Fruit fly (Drosophila melanogaster) whole organism, embryonic: Measurements from ENCODE around the gene CG14961.

Experiments used
- Ada2b ChIP-seq: fragments of 200-800 bp; sonication (Bioruptor generic); IDR thresholded peaks from 2 replicates; pipeline ENCODE4 v1.3.6; 2022; ENCODE audit warnings: missing biosample characterization, missing genetic modification characterization
- Aef1 ChIP-seq: fragments of 200-800 bp; sonication (Bioruptor generic); IDR thresholded peaks from 3 replicates; pipeline ENCODE4 v1.3.6; 2022; ENCODE audit warnings: missing biosample characterization, missing genetic modification characterization
- B-H2 ChIP-seq: fragments of 200-800 bp; sonication (Bioruptor generic); optimal IDR thresholded peaks from 2 replicates; lab custom pipeline; 2018; ENCODE audit warnings: missing biosample characterization, mild to moderate bottlenecking, missing genetic modification characterization
- C15 ChIP-seq: fragments of 200-800 bp; sonication (Bioruptor generic); IDR thresholded peaks from 3 replicates; pipeline ENCODE4 v1.3.6; 2022; ENCODE audit warnings: missing biosample characterization, missing genetic modification characterization
- CG11696 ChIP-seq: fragments of 200-800 bp; sonication (Bioruptor generic); IDR thresholded peaks from 2 replicates; pipeline ENCODE4 v1.3.6; 2022; ENCODE audit warnings: missing biosample characterization, missing genetic modification characterization
- CG12219 ChIP-seq: fragments of 200-800 bp; sonication (Bioruptor generic); optimal IDR thresholded peaks from 3 replicates; lab custom pipeline; 2018; ENCODE audit warnings: missing biosample characterization, mild to moderate bottlenecking, missing genetic modification characterization
- CG12744 ChIP-seq: fragments of 200-800 bp; sonication (Bioruptor generic); optimal IDR thresholded peaks from 2 replicates; lab custom pipeline; 2016; ENCODE audit warnings: missing biosample characterization, missing genetic modification characterization
- CG2889 ChIP-seq: fragments of 200-800 bp; sonication (Bioruptor generic); IDR thresholded peaks from 3 replicates; pipeline ENCODE4 v1.3.6; 2022; ENCODE audit warnings: missing biosample characterization, missing genetic modification characterization
- CG4360 ChIP-seq: fragments of 200-800 bp; sonication (Bioruptor generic); IDR thresholded peaks from 2 replicates; pipeline ENCODE4 v1.3.6; 2022; ENCODE audit warnings: missing biosample characterization, missing genetic modification characterization
- CG4820 ChIP-seq: fragments of 200-800 bp; sonication (Bioruptor generic); optimal IDR thresholded peaks from 3 replicates; lab custom pipeline; 2016; ENCODE audit warnings: missing biosample characterization, missing genetic modification characterization
- CG4854 ChIP-seq: fragments of 200-800 bp; sonication (Bioruptor generic); optimal IDR thresholded peaks from 2 replicates; lab custom pipeline; 2016; ENCODE audit warnings: missing biosample characterization, missing genetic modification characterization, inconsistent platforms
- CG6765 ChIP-seq: fragments of 200-800 bp; sonication (Bioruptor generic); optimal IDR thresholded peaks from 3 replicates; lab custom pipeline; 2017; ENCODE audit warnings: missing biosample characterization, mild to moderate bottlenecking, missing genetic modification characterization
- CG6791 ChIP-seq: fragments of 200-800 bp; sonication (Bioruptor generic); IDR thresholded peaks from 3 replicates; pipeline ENCODE4 v1.3.6; 2022; ENCODE audit warnings: missing biosample characterization, missing genetic modification characterization; ENCODE audit not compliant: partially characterized antibody
- CG7271 ChIP-seq: fragments of 200-800 bp; sonication (Bioruptor generic); optimal IDR thresholded peaks from 2 replicates; lab custom pipeline; 2018; ENCODE audit warnings: missing biosample characterization, mild to moderate bottlenecking, missing genetic modification characterization, moderate library complexity
- CG8290 ChIP-seq, 3 experiments: fragments of 200-800 bp; sonication (Bioruptor generic); optimal IDR thresholded peaks; 2 replicates each; lab custom pipeline; 2016 to 2019; ENCODE audit warnings: missing biosample characterization in 3 of 3, missing genetic modification characterization in 3 of 3, mild to moderate bottlenecking in 2 of 3, moderate library complexity in 1 of 3
- CG9797 ChIP-seq: fragments of 200-800 bp; sonication (Bioruptor generic); optimal IDR thresholded peaks from 3 replicates; lab custom pipeline; 2018; ENCODE audit warnings: missing biosample characterization, mild to moderate bottlenecking, missing genetic modification characterization
- Dbx ChIP-seq: fragments of 200-800 bp; sonication (Bioruptor generic); IDR thresholded peaks from 3 replicates; pipeline ENCODE4 v1.3.6; 2022; ENCODE audit warnings: missing biosample characterization, missing genetic modification characterization
- Deaf1 ChIP-seq: fragments of 200-800 bp; optimal IDR thresholded peaks from 3 replicates; lab custom pipeline; 2019; ENCODE audit warnings: missing biosample characterization, mild to moderate bottlenecking, missing genetic modification characterization, moderate library complexity
- Dip2 ChIP-seq: fragments of 200-800 bp; sonication (Bioruptor generic); IDR thresholded peaks from 2 replicates; pipeline ENCODE4 v1.3.6; 2022; ENCODE audit warnings: missing biosample characterization, missing genetic modification characterization
- Doc2 ChIP-seq: fragments of 200-800 bp; sonication (Bioruptor generic); IDR thresholded peaks from 2 replicates; pipeline ENCODE4 v1.3.6; 2022; ENCODE audit warnings: missing biosample characterization, missing genetic modification characterization
- Ets65A ChIP-seq: fragments of 200-800 bp; sonication (Bioruptor generic); peaks from one replicate; lab custom pipeline; 2016; ENCODE audit warnings: missing biosample characterization, missing genetic modification characterization
- Ets97D ChIP-seq: fragments of 200-800 bp; sonication (Bioruptor generic); optimal IDR thresholded peaks from 3 replicates; lab custom pipeline; 2016; ENCODE audit warnings: missing biosample characterization, missing genetic modification characterization
- Fer3 ChIP-seq: fragments of 200-800 bp; sonication (Bioruptor generic); optimal IDR thresholded peaks from 2 replicates; lab custom pipeline; 2018; ENCODE audit warnings: missing biosample characterization, mild to moderate bottlenecking, missing genetic modification characterization, moderate library complexity
- HLH54F ChIP-seq: fragments of 200-800 bp; sonication (Bioruptor generic); optimal IDR thresholded peaks from 3 replicates; lab custom pipeline; 2016; ENCODE audit warnings: missing biosample characterization, missing genetic modification characterization
- Hey ChIP-seq: fragments of 200-800 bp; sonication (Bioruptor generic); optimal IDR thresholded peaks from 3 replicates; lab custom pipeline; 2018; ENCODE audit warnings: missing biosample characterization, mild to moderate bottlenecking, missing genetic modification characterization
- Hsf ChIP-seq: fragments of 200-800 bp; sonication (Bioruptor generic); optimal IDR thresholded peaks from 3 replicates; lab custom pipeline; 2016; ENCODE audit warnings: missing biosample characterization, missing genetic modification characterization
- Myb ChIP-seq: fragments of 200-800 bp; sonication (Bioruptor generic); optimal IDR thresholded peaks from 2 replicates; lab custom pipeline; 2016; ENCODE audit warnings: missing biosample characterization, missing genetic modification characterization
- Rfx ChIP-seq: fragments of 200-800 bp; sonication (Bioruptor generic); IDR thresholded peaks from 2 replicates; pipeline ENCODE4 v1.3.6; 2022; ENCODE audit warnings: missing biosample characterization, missing genetic modification characterization
- Sox100B ChIP-seq: fragments of 200-800 bp; sonication (Bioruptor generic); optimal IDR thresholded peaks from 3 replicates; lab custom pipeline; 2018; ENCODE audit warnings: missing biosample characterization, mild to moderate bottlenecking, missing genetic modification characterization
- Trl ChIP-seq, 3 experiments: fragments of >200 bp in 2 of 3; fragments of 200-800 bp in 1 of 3; sonication (Bioruptor generic) in 1 of 3; optimal IDR thresholded peaks; 2 replicates in 1 of 3; 3 replicates in 2 of 3; lab custom pipeline; 2016 to 2017; ENCODE audit warnings: missing biosample characterization in 1 of 3, missing genetic modification characterization in 1 of 3
- Vsx1 ChIP-seq: fragments of 200-800 bp; sonication (Bioruptor generic); optimal IDR thresholded peaks from 2 replicates; lab custom pipeline; 2017; ENCODE audit warnings: missing biosample characterization, mild to moderate bottlenecking, missing genetic modification characterization, missing genetic modification reagents
- az2 ChIP-seq: fragments of 200-800 bp; sonication (Bioruptor generic); optimal IDR thresholded peaks from 3 replicates; lab custom pipeline; 2016; ENCODE audit warnings: missing biosample characterization, missing genetic modification characterization
- br ChIP-seq: fragments of >200 bp; optimal IDR thresholded peaks from 2 replicates; lab custom pipeline; 2017
- cad ChIP-seq: fragments of >200 bp; optimal IDR thresholded peaks from 2 replicates; lab custom pipeline; 2017; ENCODE audit warnings: missing biosample characterization, missing genetic modification characterization
- cg ChIP-seq: fragments of 200-800 bp; sonication (Bioruptor generic); optimal IDR thresholded peaks from 3 replicates; lab custom pipeline; 2019; ENCODE audit warnings: missing biosample characterization, mild to moderate bottlenecking, missing genetic modification characterization, moderate library complexity
- dmrt99B ChIP-seq: fragments of 200-800 bp; sonication (Bioruptor generic); optimal IDR thresholded peaks from 2 replicates; lab custom pipeline; 2018; ENCODE audit warnings: missing biosample characterization, mild to moderate bottlenecking, missing genetic modification characterization, moderate library complexity
- ftz-f1 ChIP-seq: fragments of 200-800 bp; sonication (Bioruptor generic); optimal IDR thresholded peaks from 2 replicates; lab custom pipeline; 2016; ENCODE audit warnings: missing biosample characterization, missing genetic modification characterization
- gce ChIP-seq: fragments of 200-800 bp; sonication (Bioruptor generic); IDR thresholded peaks from 3 replicates; pipeline ENCODE4 v1.3.6; 2022; ENCODE audit warnings: missing biosample characterization, missing genetic modification characterization
- insv ChIP-seq, 2 experiments: fragments of 200-800 bp; sonication (Bioruptor generic); optimal IDR thresholded peaks; 3 replicates each; lab custom pipeline; 2016 to 2018; ENCODE audit warnings: missing biosample characterization in 2 of 2, missing genetic modification characterization in 2 of 2
- inv ChIP-seq: fragments of 200-800 bp; sonication (Bioruptor generic); IDR thresholded peaks from 2 replicates; pipeline ENCODE4 v1.3.6; 2022; ENCODE audit warnings: missing biosample characterization, missing genetic modification characterization; ENCODE audit not compliant: partially characterized antibody
- kni ChIP-seq: fragments of 200-800 bp; sonication (Bioruptor generic); optimal IDR thresholded peaks from 3 replicates; lab custom pipeline; 2017; ENCODE audit warnings: mild to moderate bottlenecking, missing biosample characterization, missing genetic modification reagents, missing genetic modification characterization
- lola ChIP-seq, 3 experiments: fragments of >200 bp in 2 of 3; fragments of 200-800 bp in 1 of 3; sonication (Bioruptor generic) in 1 of 3; optimal IDR thresholded peaks; 2 replicates each; lab custom pipeline; 2017 to 2019; ENCODE audit warnings: missing biosample characterization in 3 of 3, missing genetic modification characterization in 3 of 3, mild to moderate bottlenecking in 1 of 3, moderate library complexity in 1 of 3
- lov ChIP-seq, 2 experiments: fragments of 200-800 bp in 1 of 2; fragments of >200 bp in 1 of 2; sonication (Bioruptor generic) in 1 of 2; IDR thresholded peaks in 1 of 2; optimal IDR thresholded peaks in 1 of 2; 2 replicates in 1 of 2; 3 replicates in 1 of 2; pipeline versions ENCODE4 v1.3.6 to Lab custom; 2017 to 2022; ENCODE audit warnings: missing biosample characterization in 1 of 2, missing genetic modification characterization in 1 of 2
- onecut ChIP-seq: fragments of 200-800 bp; sonication (Bioruptor generic); IDR thresholded peaks from 2 replicates; pipeline ENCODE4 v1.3.6; 2022; ENCODE audit warnings: missing biosample characterization, missing genetic modification characterization
- prd ChIP-seq, 3 experiments: fragments of >200 bp in 2 of 3; fragments of 200-800 bp in 1 of 3; sonication (Bioruptor generic) in 1 of 3; optimal IDR thresholded peaks in 2 of 3; IDR thresholded peaks in 1 of 3; 2 replicates in 2 of 3; 3 replicates in 1 of 3; pipeline versions ENCODE4 v1.3.6 to Lab custom; 2017 to 2022; ENCODE audit warnings: missing biosample characterization in 1 of 3, missing genetic modification characterization in 1 of 3
- tx ChIP-seq: fragments of 200-800 bp; sonication (Bioruptor generic); optimal IDR thresholded peaks from 2 replicates; lab custom pipeline; 2016; ENCODE audit warnings: missing biosample characterization, missing genetic modification characterization
- vnd ChIP-seq: fragments of 200-800 bp; sonication (Bioruptor generic); IDR thresholded peaks from 3 replicates; pipeline ENCODE4 v1.3.6; 2022; ENCODE audit warnings: missing biosample characterization, missing genetic modification characterization; ENCODE audit not compliant: partially characterized antibody
- z ChIP-seq: fragments of 200-800 bp; sonication (Bioruptor generic); IDR thresholded peaks from 3 replicates; pipeline ENCODE4 v1.3.6; 2022; ENCODE audit warnings: missing biosample characterization, missing genetic modification characterization

CG14961 gene

dm6 chr3L:3380225-3381043 lies 50.6 kb downstream of the CG14961 start (continued):
- TF ChIP-seq Fer3 (tag; lab: Kevin White, UChicago) (no peak), Sox100B (GFP tag; lab: Kevin White, UChicago) (peak; percentile 70), lola (GFP tag; optimal IDR thresholded peaks at IDR 0.05; lab: Kevin White, UChicago) (peak in 1 of 3 experiments; percentile 41), cg (GFP tag; lab: Kevin White, UChicago) (no peak), insv (GFP tag; optimal IDR thresholded peaks at IDR 0.05; lab: Kevin White, UChicago) (no peak), inv (GFP tag; lab: Robert Waterston, UW) (no peak), kni (GFP tag; lab: Kevin White, UChicago) (peak; percentile 78), CG6791 (GFP tag; lab: Robert Waterston, UW) (no peak), Ets97D (GFP tag; lab: Kevin White, UChicago) (no peak), Ada2b (no peak), CG2889 (no peak), tx (GFP tag; lab: Kevin White, UChicago) (no peak), B-H2 (GFP tag; lab: Kevin White, UChicago) (no peak), Dip2 (GFP tag; lab: Robert Waterston, UW) (no peak), CG12219 (GFP tag; lab: Kevin White, UChicago) (peak; percentile 12), az2 (GFP tag; lab: Kevin White, UChicago) (peak; percentile 45), CG4820 (GFP tag; lab: Kevin White, UChicago) (peak; percentile 30), br (lab: Kevin White, UChicago) (no peak), Dbx (GFP tag; lab: Robert Waterston, UW) (no peak), z (GFP tag; lab: Robert Waterston, UW) (0 out of 3 replicates have a peak, but pooled peaks have one; percentile 23), CG12744 (GFP tag; lab: Kevin White, UChicago) (no peak), vnd (GFP tag; lab: Robert Waterston, UW) (no peak), cad (GFP tag; lab: Kevin White, UChicago) (no peak), lov (optimal IDR thresholded peaks at IDR 0.05; lab: Kevin White, UChicago) (no peak), lov (GFP tag; IDR thresholded peaks at IDR 0.05; lab: Robert Waterston, UW) (no peak), Hsf (GFP tag; lab: Kevin White, UChicago) (peak; percentile 20), Rfx (GFP tag; lab: Robert Waterston, UW) (no peak), prd (optimal IDR thresholded peaks at IDR 0.05; lab: Kevin White, UChicago) (no peak), prd (GFP tag; IDR thresholded peaks at IDR 0.05; lab: Robert Waterston, UW) (peak; percentile 57; the same call in 2 of the 3 replicates), CG9797 (GFP tag; lab: Kevin White, UChicago) (no peak), Deaf1 (tag; lab: Kevin White, UChicago) (no peak), CG4854 (GFP tag; lab: Kevin White, UChicago) (no peak), Ets65A (peak; percentile 85), ftz-f1 (GFP tag; lab: Kevin White, UChicago) (no peak), CG7271 (no peak), C15 (no peak), Doc2 (no peak), gce (GFP tag; lab: Robert Waterston, UW) (no peak), HLH54F (GFP tag; lab: Kevin White, UChicago) (no peak), dmrt99B (tag; lab: Kevin White, UChicago) (peak; percentile 83), CG11696 (no peak), onecut (peak; percentile 40; the same call in 1 of the 2 replicates), Aef1 (GFP tag; lab: Robert Waterston, UW) (no peak), Myb (GFP tag; lab: Kevin White, UChicago) (no peak), CG6765 (GFP tag; lab: Kevin White, UChicago) (no peak), CG4360 (GFP tag; lab: Robert Waterston, UW) (no peak), Trl (optimal IDR thresholded peaks at IDR 0.05; lab: Kevin White, UChicago) (peak in 1 of 2 experiments; percentile 7), Trl (GFP tag; optimal IDR thresholded peaks at IDR 0.05; lab: Kevin White, UChicago) (no peak), Hey (tag; lab: Kevin White, UChicago) (no peak), CG8290 (GFP tag; optimal IDR thresholded peaks at IDR 0.05; lab: Kevin White, UChicago) (peak; percentile 17), CG8290 (tag; optimal IDR thresholded peaks at IDR 0.05; lab: Kevin White, UChicago) (peak; percentile 22 to 79), Vsx1 (GFP tag; lab: Kevin White, UChicago) (peak; percentile 45)
